Worm (Caenorhabditis elegans): ENCODE results near the gene C25G4.2.

C25G4.2 gene

DNA sequence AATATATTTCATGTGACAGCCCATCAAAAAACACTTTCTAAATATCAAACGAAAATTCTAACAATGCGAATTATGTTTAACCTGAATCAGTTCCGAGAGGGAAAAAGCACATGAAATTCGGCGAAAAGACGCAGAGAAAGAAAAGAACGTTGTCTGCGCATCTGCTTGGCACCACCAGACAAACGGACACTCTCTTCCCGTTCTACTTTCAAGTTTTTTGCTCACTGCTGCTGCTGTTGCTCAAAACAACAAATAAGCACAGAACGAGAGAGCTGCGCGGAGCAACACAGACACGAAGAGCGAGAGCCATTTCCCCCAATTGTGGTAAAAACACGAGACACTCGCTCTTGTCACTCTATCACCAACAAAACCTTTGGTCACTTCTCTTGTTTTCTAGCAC, 21.0 kb upstream of the C25G4.2 start (continued):
- TF ChIP-seq nhr-84 (tag; optimal IDR thresholded peaks at IDR 0.05) (no peak), unc-30 (tag; optimal IDR thresholded peaks at IDR 0.05) (no peak), ceh-8 (GFP tag; optimal IDR thresholded peaks at IDR 0.05) (no peak), lin-13 (GFP tag; optimal IDR thresholded peaks at IDR 0.05) (no peak), nhr-90 (tag; optimal IDR thresholded peaks at IDR 0.05; ENCODE audit: poor library complexity) (no peak), mdl-1 (tag; optimal IDR thresholded peaks at IDR 0.05) (no peak), egl-27 (tag; optimal IDR thresholded peaks at IDR 0.05) (no peak), lin-14 (GFP tag; optimal IDR thresholded peaks at IDR 0.05) (peak; percentile 85), efl-3 (GFP tag; optimal IDR thresholded peaks at IDR 0.05) (no peak), ama-1 (optimal IDR thresholded peaks at IDR 0.05) (no peak), F16B12.6 (tag; optimal IDR thresholded peaks at IDR 0.05) (no peak), elt-2 (tag; optimal IDR thresholded peaks at IDR 0.05) (no peak), unc-62 (GFP tag; optimal IDR thresholded peaks at IDR 0.05) (no peak), fkh-4 (tag; optimal IDR thresholded peaks at IDR 0.05; ENCODE audit: borderline replicate concordance) (no peak), unc-86 (tag; optimal IDR thresholded peaks at IDR 0.05) (no peak), sox-4 (tag; optimal IDR thresholded peaks at IDR 0.05) (no peak), irx-1 (tag; optimal IDR thresholded peaks at IDR 0.05) (no peak), aha-1 (tag; optimal IDR thresholded peaks at IDR 0.05) (no peak), hlh-4 (tag; optimal IDR thresholded peaks at IDR 0.05) (no peak), Y116A8C.19 (tag; optimal IDR thresholded peaks at IDR 0.05; ENCODE audit: borderline replicate concordance) (no peak), ceh-82 (tag; optimal IDR thresholded peaks at IDR 0.05) (peak in 1 of 3 experiments; percentile 46), lsy-2 (tag; optimal IDR thresholded peaks at IDR 0.05) (no peak), xbp-1 (tag; optimal IDR thresholded peaks at IDR 0.05) (no peak), ztf-11 (tag; optimal IDR thresholded peaks at IDR 0.05) (no peak), nhr-11 (tag; optimal IDR thresholded peaks at IDR 0.05) (no peak), nhr-85 (tag) (peak; percentile 38), pqm-1 (tag; optimal IDR thresholded peaks at IDR 0.05) (no peak), tbx-2 (tag; optimal IDR thresholded peaks at IDR 0.05) (no peak), isw-1 (GFP tag; IDR thresholded peaks at IDR 0.05) (no peak), ceh-88 (GFP tag; IDR thresholded peaks at IDR 0.05) (no peak), hpl-2 (GFP tag; optimal IDR thresholded peaks at IDR 0.05) (no peak), lin-35 (GFP tag; optimal IDR thresholded peaks at IDR 0.05) (peak in 1 of 2 experiments; percentile 22), zip-4 (GFP tag; optimal IDR thresholded peaks at IDR 0.05) (no peak), dsc-1 (tag; optimal IDR thresholded peaks at IDR 0.05) (no peak), hlh-17 (GFP tag; optimal IDR thresholded peaks at IDR 0.05; ENCODE audit: borderline replicate concordance) (no peak), mef-2 (tag; optimal IDR thresholded peaks at IDR 0.05) (no peak), tlp-1 (tag; optimal IDR thresholded peaks at IDR 0.05) (no peak), aly-2 (tag; optimal IDR thresholded peaks at IDR 0.05) (no peak), nhr-12 (tag; optimal IDR thresholded peaks at IDR 0.05) (no peak), egl-13 (tag; optimal IDR thresholded peaks at IDR 0.05) (no peak), snpc-4 (tag; optimal IDR thresholded peaks at IDR 0.05) (no peak), pag-3 (tag; optimal IDR thresholded peaks at IDR 0.05; ENCODE audit: borderline replicate concordance, insufficient read depth) (no peak), zag-1 (tag; optimal IDR thresholded peaks at IDR 0.05) (no peak), nhr-77 (tag; optimal IDR thresholded peaks at IDR 0.05) (peak; percentile 6), fkh-10 (GFP tag; optimal IDR thresholded peaks at IDR 0.05) (peak; percentile 19), swsn-7 (tag; optimal IDR thresholded peaks at IDR 0.05) (no peak)

All from whole organism, L1 larva.